Worm (Caenorhabditis elegans) whole organism, midembryonic: Measurements from ENCODE around the gene F44E7.9.

Experiments used
- T22C8.4 ChIP-seq: fragments of 200-800 bp; sonication (Bioruptor generic); IDR thresholded peaks from 2 replicates; pipeline ENCODE4 v1.3.6; 2022; ENCODE audit warnings: missing genetic modification characterization, missing compliant biosample characterization
- cog-1 ChIP-seq: sonication (generic microtip); optimal IDR thresholded peaks from 2 replicates; lab custom pipeline; 2016; ENCODE audit warnings: missing genetic modification characterization, missing compliant biosample characterization
- flt-1 ChIP-seq: fragments of 200-800 bp; sonication (Bioruptor generic); IDR thresholded peaks from 2 replicates; pipeline ENCODE4 v1.3.6; 2022; ENCODE audit warnings: missing genetic modification characterization, missing compliant biosample characterization
- klf-2 ChIP-seq: fragments of 200-800 bp; sonication (Bioruptor generic); conservative IDR thresholded peaks from 2 replicates; pipeline ENCODE4 v1.3.6; 2022; ENCODE audit warnings: missing genetic modification reagents, missing genetic modification characterization, missing compliant biosample characterization
- med-1 ChIP-seq: sonication (generic microtip); optimal IDR thresholded peaks from 2 replicates; lab custom pipeline; 2017; ENCODE audit warnings: missing genetic modification characterization, mild to moderate bottlenecking, missing compliant biosample characterization, antibody characterized with exemption, missing genetic modification reagents; ENCODE audit not compliant: insufficient read depth
- ref-1 ChIP-seq: fragments of 200-800 bp; sonication (Bioruptor generic); conservative IDR thresholded peaks from 2 replicates; pipeline ENCODE4 v1.3.6; 2022; ENCODE audit warnings: missing genetic modification reagents, missing genetic modification characterization, missing compliant biosample characterization
- tab-1 ChIP-seq: fragments of 200-800 bp; sonication (Bioruptor generic); IDR thresholded peaks from 2 replicates; pipeline ENCODE4 v1.3.6; 2022; ENCODE audit warnings: missing genetic modification characterization, missing compliant biosample characterization
- ztf-23 ChIP-seq: fragments of 200-800 bp; sonication (Bioruptor generic); IDR thresholded peaks from 2 replicates; pipeline ENCODE4 v1.3.6; 2022; ENCODE audit warnings: missing genetic modification reagents, missing genetic modification characterization, missing compliant biosample characterization
- ztf-29 ChIP-seq: fragments of 200-800 bp; sonication (Bioruptor generic); IDR thresholded peaks from 2 replicates; pipeline ENCODE4 v1.3.6; 2022; ENCODE audit warnings: missing genetic modification reagents, missing genetic modification characterization, missing compliant biosample characterization

F44E7.9 gene

ce11 chrV:5816470-5817061, 25.5 kb downstream of the F44E7.9 start:
- TF ChIP-seq cog-1 (tag; lab: Kevin White, UChicago), result no peak
- TF ChIP-seq tab-1 (GFP tag; lab: Robert Waterston, UW), result no peak
- no peak for TF ChIP-seq klf-2 (GFP tag; lab: Robert Waterston, UW)
- no peak for TF ChIP-seq ztf-23
- no peak for TF ChIP-seq T22C8.4
- no peak for TF ChIP-seq med-1 (GFP tag; lab: Kevin White, UChicago)
- TF ChIP-seq ref-1, result no peak
- no peak for TF ChIP-seq flt-1 (GFP tag; lab: Robert Waterston, UW)
- TF ChIP-seq ztf-29 (GFP tag; lab: Robert Waterston, UW), result no peak

- TF ChIP-seq ztf-23 (no peak), tab-1 (GFP tag; lab: Robert Waterston, UW) (no peak), ztf-29 (GFP tag; lab: Robert Waterston, UW) (no peak), flt-1 (GFP tag; lab: Robert Waterston, UW) (no peak), T22C8.4 (no peak), ref-1 (no peak), klf-2 (GFP tag; lab: Robert Waterston, UW) (no peak), med-1 (GFP tag; lab: Kevin White, UChicago) (no peak), cog-1 (tag; lab: Kevin White, UChicago) (no peak)
Measured at ce11 chrV:5819903-5820302, 28.9 kb downstream of the F44E7.9 start.

ce11 chrV:5820401-5820800, 29.4 kb downstream of the F44E7.9 start:
- TF ChIP-seq klf-2 (GFP tag; lab: Robert Waterston, UW) (no peak), med-1 (GFP tag; lab: Kevin White, UChicago) (no peak), ztf-23 (no peak)

ce11 chrV:5821451-5822143, 30.6 kb downstream of the F44E7.9 start:
- TF ChIP-seq flt-1 (GFP tag; lab: Robert Waterston, UW), result no peak

ce11 chrV:5822968-5823367, 31.9 kb downstream of the F44E7.9 start:
- TF ChIP-seq cog-1 (tag; lab: Kevin White, UChicago), result no peak

ce11 chrV:5825478-5825877, 34.4 kb downstream of the F44E7.9 start:
- TF ChIP-seq ztf-29 (GFP tag; lab: Robert Waterston, UW) (no peak), med-1 (GFP tag; lab: Kevin White, UChicago) (no peak), klf-2 (GFP tag; lab: Robert Waterston, UW) (no peak), flt-1 (GFP tag; lab: Robert Waterston, UW) (no peak), tab-1 (GFP tag; lab: Robert Waterston, UW) (no peak), ref-1 (no peak), ztf-23 (no peak), T22C8.4 (no peak), cog-1 (tag; lab: Kevin White, UChicago) (no peak)

ce11 chrV:5826592-5826991, 35.6 kb downstream of the F44E7.9 start, which contains the start of gene let-418:
Gene let-418, plus strand, starts transcription at chrV:5826833.
- no peak for TF ChIP-seq cog-1 (tag; lab: Kevin White, UChicago)
- no peak for TF ChIP-seq med-1 (GFP tag; lab: Kevin White, UChicago)
- TF ChIP-seq klf-2 (GFP tag; lab: Robert Waterston, UW), result no peak
- TF ChIP-seq ztf-23, result no peak
- TF ChIP-seq ztf-29 (GFP tag; lab: Robert Waterston, UW), result no peak
- TF ChIP-seq tab-1 (GFP tag; lab: Robert Waterston, UW), result no peak
- no peak for TF ChIP-seq flt-1 (GFP tag; lab: Robert Waterston, UW)
- TF ChIP-seq T22C8.4, result no peak
- TF ChIP-seq ref-1, result no peak

ce11 chrV:5831253-5831652, 40.2 kb downstream of the F44E7.9 start:
- TF ChIP-seq klf-2 (GFP tag; lab: Robert Waterston, UW) (no peak), T22C8.4 (no peak), ztf-29 (GFP tag; lab: Robert Waterston, UW) (no peak)

ce11 chrV:5832799-5833198, 41.8 kb downstream of the F44E7.9 start:
- TF ChIP-seq flt-1 (GFP tag; lab: Robert Waterston, UW) (no peak), ref-1 (no peak), T22C8.4 (no peak), med-1 (GFP tag; lab: Kevin White, UChicago) (no peak), klf-2 (GFP tag; lab: Robert Waterston, UW) (no peak), ztf-29 (GFP tag; lab: Robert Waterston, UW) (no peak), cog-1 (tag; lab: Kevin White, UChicago) (no peak), ztf-23 (no peak), tab-1 (GFP tag; lab: Robert Waterston, UW) (no peak)

- TF ChIP-seq tab-1 (GFP tag; lab: Robert Waterston, UW) (no peak), T22C8.4 (no peak), flt-1 (GFP tag; lab: Robert Waterston, UW) (no peak), ztf-23 (no peak), ztf-29 (GFP tag; lab: Robert Waterston, UW) (no peak), cog-1 (tag; lab: Kevin White, UChicago) (no peak), med-1 (GFP tag; lab: Kevin White, UChicago) (no peak), klf-2 (GFP tag; lab: Robert Waterston, UW) (no peak), ref-1 (no peak)
Measured at ce11 chrV:5833531-5833930, 42.5 kb downstream of the F44E7.9 start, which contains the start of gene srh-76. Gene srh-76, plus strand, starts transcription at chrV:5833831.
